Worm (Caenorhabditis elegans) whole organism, L1 larva: ENCODE results near the gene srsx-29.

ENCODE experiments used
- C34B4.2 ChIP-seq: sonication (generic microtip); optimal IDR thresholded peaks from 2 replicates; lab custom pipeline; 2017; ENCODE audit warnings: mild to moderate bottlenecking, missing genetic modification characterization, missing compliant biosample characterization
- ama-1 ChIP-seq: fragments of 150-350 bp; optimal IDR thresholded peaks from 2 replicates; lab custom pipeline; 2014
- dpl-1 ChIP-seq, 3 experiments: fragments of 150-350 bp in 2 of 3; sonication (generic microtip) in 1 of 3; optimal IDR thresholded peaks; 2 replicates each; lab custom pipeline; 2014 to 2017; ENCODE audit warnings: missing biosample characterization in 3 of 3, missing genetic modification characterization in 3 of 3, missing genetic modification reagents in 3 of 3
- elt-3 ChIP-seq, 6 experiments: fragments of 150-350 bp in 1 of 6; sonication (generic microtip); optimal IDR thresholded peaks; 2 replicates each; lab custom pipeline; 2017 to 2018; ENCODE audit warnings: missing biosample characterization in 6 of 6, missing genetic modification characterization in 6 of 6, inconsistent platforms in 1 of 6
- fkh-10 ChIP-seq: sonication (generic microtip); optimal IDR thresholded peaks from 2 replicates; lab custom pipeline; 2017; ENCODE audit warnings: missing biosample characterization, missing genetic modification reagents, missing genetic modification characterization
- lin-13 ChIP-seq: fragments of 150-350 bp; optimal IDR thresholded peaks from 2 replicates; lab custom pipeline; 2014; ENCODE audit warnings: missing biosample characterization, missing genetic modification reagents, missing genetic modification characterization
- mdl-1 ChIP-seq, 2 experiments: fragments of 150-350 bp; optimal IDR thresholded peaks; 2 replicates each; lab custom pipeline; 2014 to 2017; ENCODE audit warnings: missing biosample characterization in 2 of 2, missing genetic modification characterization in 2 of 2, inconsistent platforms in 1 of 2
- nhr-11 ChIP-seq: fragments of 150-350 bp; optimal IDR thresholded peaks from 2 replicates; lab custom pipeline; 2014; ENCODE audit warnings: missing biosample characterization, missing genetic modification characterization
- nhr-237 ChIP-seq: fragments of 150-350 bp; optimal IDR thresholded peaks from 2 replicates; lab custom pipeline; 2014; ENCODE audit warnings: missing biosample characterization, missing genetic modification characterization
- nhr-77 ChIP-seq: fragments of 150-350 bp; optimal IDR thresholded peaks from 2 replicates; lab custom pipeline; 2014; ENCODE audit warnings: missing biosample characterization, missing genetic modification characterization
- unc-130 ChIP-seq: fragments of 150-350 bp; optimal IDR thresholded peaks from 2 replicates; lab custom pipeline; 2017; ENCODE audit warnings: missing biosample characterization, missing genetic modification characterization, inconsistent platforms
- unc-86 ChIP-seq: sonication (generic microtip); optimal IDR thresholded peaks from 2 replicates; lab custom pipeline; 2016; ENCODE audit warnings: missing genetic modification characterization, missing compliant biosample characterization
- ztf-4 ChIP-seq: fragments of 150-350 bp; optimal IDR thresholded peaks from 2 replicates; lab custom pipeline; 2014; ENCODE audit warnings: missing biosample characterization, missing genetic modification characterization

DNA sequence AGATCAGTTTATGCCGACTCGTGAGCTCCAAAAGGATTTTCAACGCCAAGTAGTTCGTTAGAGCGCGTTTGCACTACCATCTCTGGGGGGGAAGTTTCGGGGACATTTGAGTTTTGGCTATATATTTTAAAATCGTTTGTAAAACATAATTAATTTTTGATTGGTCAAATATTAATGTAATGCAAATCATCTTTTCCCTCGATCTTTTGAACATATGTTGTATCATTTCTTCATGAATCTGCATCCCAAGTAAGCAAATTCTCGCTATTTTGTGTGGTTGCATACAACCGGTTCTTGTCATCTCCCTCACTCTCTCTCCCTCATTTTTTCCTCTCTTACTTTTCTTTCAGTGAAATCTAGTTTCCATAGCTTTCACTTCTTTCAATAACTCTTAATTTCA is 23.4 kb downstream of the srsx-29 start:
- TF ChIP-seq lin-13 (GFP tag; lab: Kevin White, UChicago): peak; percentile 40
- TF ChIP-seq C34B4.2 (tag; lab: Kevin White, UChicago): no peak
- TF ChIP-seq unc-130 (tag; lab: Kevin White, UChicago): peak; percentile 39
- TF ChIP-seq dpl-1 (GFP tag; optimal IDR thresholded peaks at IDR 0.05; lab: Kevin White, UChicago): peak; percentile 32 to 56 (median 39)
- TF ChIP-seq nhr-237 (tag; lab: Kevin White, UChicago): peak; percentile 23
- no peak for TF ChIP-seq ztf-4
- no peak for TF ChIP-seq ama-1 (lab: Kevin White, UChicago)
- TF ChIP-seq mdl-1 (tag; optimal IDR thresholded peaks at IDR 0.05; lab: Kevin White, UChicago): no peak
- peak; percentile 53 for TF ChIP-seq unc-86 (tag; lab: Kevin White, UChicago)
- no peak for TF ChIP-seq fkh-10 (GFP tag; lab: Kevin White, UChicago)
- TF ChIP-seq nhr-77 (tag; lab: Kevin White, UChicago): peak; percentile 70
- no peak for TF ChIP-seq elt-3 (tag; optimal IDR thresholded peaks at IDR 0.05; lab: Kevin White, UChicago)
- TF ChIP-seq nhr-11 (tag; lab: Kevin White, UChicago): no peak
